Worm (Caenorhabditis elegans): ENCODE results near the gene srt-7.

ce11 chrV:3114973-3115372 lies 33.4 kb downstream of the srt-7 start, which contains the start of gene Y73C8C.3:
- TF ChIP-seq T22C8.4 (GFP tag; IDR thresholded peaks at IDR 0.05), result no peak
- no peak for TF ChIP-seq tab-1 (GFP tag; IDR thresholded peaks at IDR 0.05)
- no peak for TF ChIP-seq cog-1 (tag; optimal IDR thresholded peaks at IDR 0.05)
- TF ChIP-seq flt-1 (GFP tag; IDR thresholded peaks at IDR 0.05), result no peak
- no peak for TF ChIP-seq ztf-23 (GFP tag; IDR thresholded peaks at IDR 0.05)
- TF ChIP-seq klf-2 (GFP tag; conservative IDR thresholded peaks at IDR 0.05), result no peak
- TF ChIP-seq ref-1 (GFP tag; conservative IDR thresholded peaks at IDR 0.05), result no peak

All from whole organism, midembryonic.